Fruit fly (Drosophila melanogaster) whole organism, embryonic: ENCODE measurements around the gene RpS25.

ENCODE experiments used
- ATbp ChIP-seq: fragments of 200-800 bp; sonication (Bioruptor generic); optimal IDR thresholded peaks from 2 replicates; lab custom pipeline; 2017; ENCODE audit warnings: missing biosample characterization, mild to moderate bottlenecking, missing genetic modification characterization, missing genetic modification reagents
- Atf-2 ChIP-seq: fragments of 200-800 bp; sonication (Bioruptor generic); optimal IDR thresholded peaks from 2 replicates; lab custom pipeline; 2016; ENCODE audit warnings: missing biosample characterization, missing genetic modification characterization
- BtbVII ChIP-seq: fragments of 200-800 bp; sonication (Bioruptor generic); optimal IDR thresholded peaks from 3 replicates; lab custom pipeline; 2017; ENCODE audit warnings: missing biosample characterization, mild to moderate bottlenecking, missing genetic modification characterization
- Bteb2 ChIP-seq: fragments of 200-800 bp; sonication (Bioruptor generic); optimal IDR thresholded peaks from 2 replicates; lab custom pipeline; 2016; ENCODE audit warnings: missing biosample characterization, missing genetic modification characterization
- CG10654 ChIP-seq: fragments of 200-800 bp; sonication (Bioruptor generic); optimal IDR thresholded peaks from 2 replicates; lab custom pipeline; 2016; ENCODE audit warnings: missing biosample characterization, missing genetic modification characterization
- CG10979 ChIP-seq: fragments of 200-800 bp; sonication (Bioruptor generic); optimal IDR thresholded peaks from 2 replicates; lab custom pipeline; 2018; ENCODE audit warnings: missing biosample characterization, mild to moderate bottlenecking, missing genetic modification characterization, moderate library complexity
- CG11456 ChIP-seq: fragments of 200-800 bp; sonication (Bioruptor generic); IDR thresholded peaks from 3 replicates; pipeline ENCODE4 v1.3.6; 2022; ENCODE audit warnings: missing biosample characterization, missing genetic modification characterization
- CG11695 ChIP-seq: fragments of 200-800 bp; sonication (Bioruptor generic); IDR thresholded peaks from 3 replicates; pipeline ENCODE4 v1.3.6; 2022; ENCODE audit warnings: missing biosample characterization, missing genetic modification characterization
- CG12769 ChIP-seq: fragments of 200-800 bp; sonication (Bioruptor generic); optimal IDR thresholded peaks from 2 replicates; lab custom pipeline; 2019; ENCODE audit warnings: missing biosample characterization, mild to moderate bottlenecking, missing genetic modification characterization, moderate library complexity
- CG13296 ChIP-seq: fragments of 200-800 bp; sonication (Bioruptor generic); optimal IDR thresholded peaks from 3 replicates; lab custom pipeline; 2018; ENCODE audit warnings: missing biosample characterization, mild to moderate bottlenecking, missing genetic modification characterization
- CG16813 ChIP-seq: fragments of 200-800 bp; sonication (Bioruptor generic); IDR thresholded peaks from 3 replicates; pipeline ENCODE4 v1.3.6; 2022; ENCODE audit warnings: missing biosample characterization, missing genetic modification characterization; ENCODE audit not compliant: partially characterized antibody
- CG31441 ChIP-seq: fragments of 200-800 bp; sonication (Bioruptor generic); IDR thresholded peaks from 2 replicates; pipeline ENCODE4 v1.3.6; 2022; ENCODE audit warnings: missing biosample characterization, missing genetic modification characterization
- CG33213 ChIP-seq: fragments of 200-800 bp; sonication (Bioruptor generic); optimal IDR thresholded peaks from 3 replicates; lab custom pipeline; 2016; ENCODE audit warnings: missing biosample characterization, missing genetic modification characterization
- CG4404 ChIP-seq: fragments of 200-800 bp; sonication (Bioruptor generic); IDR thresholded peaks from 2 replicates; pipeline ENCODE4 v1.3.6; 2022; ENCODE audit warnings: missing biosample characterization, missing genetic modification characterization
- CG7839 ChIP-seq: fragments of 200-800 bp; sonication (Bioruptor generic); optimal IDR thresholded peaks from 3 replicates; lab custom pipeline; 2018; ENCODE audit warnings: missing biosample characterization, mild to moderate bottlenecking, missing genetic modification characterization, moderate library complexity
- CG7963 ChIP-seq: fragments of 200-800 bp; sonication (Bioruptor generic); IDR thresholded peaks from 3 replicates; pipeline ENCODE4 v1.3.6; 2022; ENCODE audit warnings: missing biosample characterization, missing genetic modification characterization; ENCODE audit not compliant: partially characterized antibody
- CG8478 ChIP-seq: fragments of >200 bp; optimal IDR thresholded peaks from 2 replicates; lab custom pipeline; 2018
- CG9932 ChIP-seq: fragments of 200-800 bp; sonication (Bioruptor generic); IDR thresholded peaks from 2 replicates; pipeline ENCODE4 v1.3.6; 2022; ENCODE audit warnings: missing biosample characterization, missing genetic modification characterization
- Dad ChIP-seq: fragments of 200-800 bp; sonication (Bioruptor generic); optimal IDR thresholded peaks from 3 replicates; lab custom pipeline; 2016; ENCODE audit warnings: missing biosample characterization, missing genetic modification characterization
- Dll ChIP-seq: fragments of 200-800 bp; sonication (Bioruptor generic); IDR thresholded peaks from 4 replicates; pipeline ENCODE4 v1.3.6; 2022; ENCODE audit warnings: missing biosample characterization, missing genetic modification characterization; ENCODE audit not compliant: partially characterized antibody
- Doc3 ChIP-seq: fragments of 200-800 bp; sonication (Bioruptor generic); IDR thresholded peaks from 3 replicates; pipeline ENCODE4 v1.3.6; 2022; ENCODE audit warnings: missing biosample characterization, missing genetic modification characterization; ENCODE audit not compliant: partially characterized antibody
- Eip74EF ChIP-seq, 2 experiments: fragments of 200-800 bp in 1 of 2; fragments of >200 bp in 1 of 2; sonication (Bioruptor generic) in 1 of 2; optimal IDR thresholded peaks; 2 replicates each; lab custom pipeline; 2017 to 2019; ENCODE audit warnings: missing biosample characterization in 2 of 2, missing genetic modification characterization in 2 of 2, mild to moderate bottlenecking in 1 of 2, moderate library complexity in 1 of 2
- Ets65A ChIP-seq: fragments of 200-800 bp; sonication (Bioruptor generic); peaks from one replicate; lab custom pipeline; 2016; ENCODE audit warnings: missing biosample characterization, missing genetic modification characterization
- HLH3B ChIP-seq: fragments of 200-800 bp; sonication (Bioruptor generic); IDR thresholded peaks from 2 replicates; pipeline ENCODE4 v1.3.6; 2022; ENCODE audit warnings: missing biosample characterization, missing genetic modification characterization
- HmgZ ChIP-seq: fragments of 200-800 bp; sonication (Bioruptor generic); optimal IDR thresholded peaks from 2 replicates; lab custom pipeline; 2018; ENCODE audit warnings: missing biosample characterization, mild to moderate bottlenecking, missing genetic modification characterization
- Mad ChIP-seq: fragments of 200-800 bp; sonication (Bioruptor generic); optimal IDR thresholded peaks from 2 replicates; lab custom pipeline; 2016; ENCODE audit warnings: missing biosample characterization, missing genetic modification characterization
- NK7.1 ChIP-seq: fragments of 200-800 bp; sonication (Bioruptor generic); optimal IDR thresholded peaks from 3 replicates; lab custom pipeline; 2016; ENCODE audit warnings: missing biosample characterization, missing genetic modification characterization
- Nf-YC ChIP-seq: fragments of 200-800 bp; optimal IDR thresholded peaks from 3 replicates; lab custom pipeline; 2019; ENCODE audit warnings: missing biosample characterization, mild to moderate bottlenecking, missing genetic modification characterization, moderate library complexity
- Oaz ChIP-seq: fragments of 200-800 bp; sonication (Bioruptor generic); IDR thresholded peaks from 2 replicates; pipeline ENCODE4 v1.3.6; 2022; ENCODE audit warnings: missing biosample characterization, missing genetic modification characterization
- Opbp ChIP-seq: fragments of 200-800 bp; sonication (Bioruptor generic); IDR thresholded peaks from 3 replicates; pipeline ENCODE4 v1.3.6; 2022; ENCODE audit warnings: missing biosample characterization, missing genetic modification characterization; ENCODE audit not compliant: partially characterized antibody
- Sry-δ ChIP-seq: fragments of 200-800 bp; sonication (Bioruptor generic); optimal IDR thresholded peaks from 2 replicates; lab custom pipeline; 2016; ENCODE audit warnings: missing biosample characterization, missing genetic modification characterization
- TFAM ChIP-seq: fragments of 200-800 bp; sonication (Bioruptor generic); optimal IDR thresholded peaks from 2 replicates; lab custom pipeline; 2017; ENCODE audit warnings: missing biosample characterization, missing genetic modification characterization, inconsistent platforms
- Xbp1 ChIP-seq: fragments of 200-800 bp; sonication (Bioruptor generic); optimal IDR thresholded peaks from 3 replicates; lab custom pipeline; 2016; ENCODE audit warnings: missing biosample characterization, mild to moderate bottlenecking, missing genetic modification characterization
- bab2 ChIP-seq: fragments of 200-800 bp; sonication (Bioruptor generic); optimal IDR thresholded peaks from 2 replicates; lab custom pipeline; 2016; ENCODE audit warnings: missing biosample characterization, missing genetic modification characterization
- exex ChIP-seq: fragments of 200-800 bp; sonication (Bioruptor generic); optimal IDR thresholded peaks from 4 replicates; lab custom pipeline; 2018; ENCODE audit warnings: missing biosample characterization, mild to moderate bottlenecking, missing genetic modification characterization, moderate library complexity
- gcm2 ChIP-seq: fragments of 200-800 bp; sonication (Bioruptor generic); optimal IDR thresholded peaks from 2 replicates; lab custom pipeline; 2016; ENCODE audit warnings: missing biosample characterization, missing genetic modification characterization
- gem ChIP-seq: fragments of 200-800 bp; sonication (Bioruptor generic); optimal IDR thresholded peaks from 2 replicates; lab custom pipeline; 2019; ENCODE audit warnings: missing biosample characterization, mild to moderate bottlenecking, missing genetic modification characterization, moderate library complexity
- grau ChIP-seq: fragments of 200-800 bp; optimal IDR thresholded peaks from 3 replicates; lab custom pipeline; 2019; ENCODE audit warnings: missing biosample characterization, mild to moderate bottlenecking, missing genetic modification characterization, moderate library complexity
- hb ChIP-seq: fragments of 200-800 bp; sonication (Bioruptor generic); IDR thresholded peaks from 3 replicates; pipeline ENCODE4 v1.3.6; 2022; ENCODE audit warnings: missing biosample characterization, missing genetic modification characterization; ENCODE audit not compliant: partially characterized antibody
- lab ChIP-seq: fragments of 200-800 bp; sonication (Bioruptor generic); optimal IDR thresholded peaks from 3 replicates; lab custom pipeline; 2017; ENCODE audit warnings: missing biosample characterization, missing genetic modification characterization, mild to moderate bottlenecking, moderate library complexity, missing genetic modification reagents
- prd ChIP-seq, 3 experiments: fragments of >200 bp in 2 of 3; fragments of 200-800 bp in 1 of 3; sonication (Bioruptor generic) in 1 of 3; optimal IDR thresholded peaks in 2 of 3; IDR thresholded peaks in 1 of 3; 2 replicates in 2 of 3; 3 replicates in 1 of 3; pipeline versions ENCODE4 v1.3.6 to Lab custom; 2017 to 2022; ENCODE audit warnings: missing biosample characterization in 1 of 3, missing genetic modification characterization in 1 of 3
- pum ChIP-seq: fragments of 200-800 bp; sonication (Bioruptor generic); optimal IDR thresholded peaks from 2 replicates; lab custom pipeline; 2016; ENCODE audit warnings: missing biosample characterization, missing genetic modification characterization
- salm ChIP-seq: fragments of 200-800 bp; sonication (Bioruptor generic); optimal IDR thresholded peaks from 2 replicates; lab custom pipeline; 2018; ENCODE audit warnings: missing biosample characterization, mild to moderate bottlenecking, missing genetic modification characterization
- sug ChIP-seq: fragments of 200-800 bp; optimal IDR thresholded peaks from 2 replicates; lab custom pipeline; 2019; ENCODE audit warnings: missing biosample characterization, mild to moderate bottlenecking, missing genetic modification characterization, moderate library complexity
- tgo ChIP-seq: fragments of 200-800 bp; sonication (Bioruptor generic); IDR thresholded peaks from 3 replicates; pipeline ENCODE4 v1.3.6; 2022; ENCODE audit warnings: missing biosample characterization, missing genetic modification characterization
- tll ChIP-seq, 2 experiments: fragments of 200-800 bp in 1 of 2; fragments of >200 bp in 1 of 2; sonication (Bioruptor generic) in 1 of 2; optimal IDR thresholded peaks; 2 replicates each; lab custom pipeline; 2017 to 2019; ENCODE audit warnings: missing biosample characterization in 2 of 2, missing genetic modification characterization in 2 of 2, mild to moderate bottlenecking in 1 of 2, moderate library complexity in 1 of 2
- toy ChIP-seq: fragments of 200-800 bp; sonication (Bioruptor generic); IDR thresholded peaks from 2 replicates; pipeline ENCODE4 v1.3.6; 2022; ENCODE audit warnings: missing biosample characterization, missing genetic modification characterization
- zen ChIP-seq: fragments of 200-800 bp; sonication (Bioruptor generic); optimal IDR thresholded peaks from 3 replicates; lab custom pipeline; 2018; ENCODE audit warnings: missing biosample characterization, mild to moderate bottlenecking, missing genetic modification characterization, moderate library complexity
- zf30C ChIP-seq: fragments of 200-800 bp; sonication (Bioruptor generic); optimal IDR thresholded peaks from 3 replicates; lab custom pipeline; 2018; ENCODE audit warnings: missing biosample characterization, mild to moderate bottlenecking, missing genetic modification characterization

The RpS25 gene

DNA sequence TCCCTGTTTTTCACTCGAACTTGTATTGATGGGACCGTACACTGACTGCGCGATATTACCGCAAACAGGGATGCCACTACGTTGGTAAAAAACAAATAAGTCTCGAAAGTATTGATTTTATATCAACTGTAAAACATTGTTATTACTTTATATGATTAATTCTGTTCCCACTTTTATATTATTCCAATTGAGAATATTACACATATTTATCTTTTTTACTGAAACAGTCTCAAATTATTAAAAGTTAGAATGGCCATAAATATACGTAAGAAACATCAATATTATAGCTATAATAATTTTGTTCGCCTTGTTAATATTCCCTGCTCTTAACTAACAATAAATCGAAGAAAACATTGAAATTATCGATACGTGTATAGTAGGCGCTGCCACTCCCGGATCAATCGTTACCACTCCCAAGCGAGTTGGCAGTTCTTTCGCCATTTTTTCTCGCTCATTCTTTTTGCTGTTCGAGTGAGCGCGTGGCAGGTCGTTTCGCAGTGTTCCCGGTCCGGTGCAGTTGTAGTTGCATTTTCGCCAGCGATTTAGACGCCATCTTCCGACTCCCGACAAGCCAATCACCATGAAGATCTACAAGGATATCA, 6.2 kb downstream of the RpS25 start, which contains the start of the genes SdhC and Tctp (continued):
- TF ChIP-seq TFAM (GFP tag; lab: Kevin White, UChicago) (no peak), Opbp (no peak), CG12769 (peak; percentile 66), CG4404 (GFP tag; lab: Robert Waterston, UW) (no peak), Nf-YC (tag; lab: Kevin White, UChicago) (peak; percentile 70), lab (peak; percentile 41), CG33213 (peak; percentile 19), zen (tag; lab: Kevin White, UChicago) (peak; percentile 70), Dad (GFP tag; lab: Kevin White, UChicago) (peak; percentile 9), CG10979 (tag; lab: Kevin White, UChicago) (peak; percentile 23), gem (tag; lab: Kevin White, UChicago) (peak; percentile 62), Dll (GFP tag; lab: Robert Waterston, UW) (peak; percentile 61; the same call in 3 of the 4 replicates), pum (GFP tag; lab: Kevin White, UChicago) (no peak), toy (no peak), CG16813 (GFP tag; lab: Robert Waterston, UW) (peak; percentile 20; the same call in 1 of the 3 replicates), salm (tag; lab: Kevin White, UChicago) (no peak), Bteb2 (GFP tag; lab: Kevin White, UChicago) (peak; percentile 46), ATbp (GFP tag; lab: Kevin White, UChicago) (no peak), Doc3 (GFP tag; lab: Robert Waterston, UW) (peak; percentile 57; the same call in 2 of the 3 replicates), HmgZ (tag; lab: Kevin White, UChicago) (peak; percentile 40), Ets65A (peak; percentile 88), BtbVII (GFP tag; lab: Kevin White, UChicago) (no peak), bab2 (GFP tag; lab: Kevin White, UChicago) (peak; percentile 18), grau (tag; lab: Kevin White, UChicago) (peak; percentile 61), CG8478 (no peak), CG31441 (GFP tag; lab: Robert Waterston, UW) (peak; percentile 59; the same call in 1 of the 2 replicates), NK7.1 (GFP tag; lab: Kevin White, UChicago) (no peak), exex (tag; lab: Kevin White, UChicago) (peak; percentile 23), CG11456 (GFP tag; lab: Robert Waterston, UW) (peak; percentile 23; the same call in 2 of the 3 replicates), Mad (GFP tag; lab: Kevin White, UChicago) (peak; percentile 20), CG11695 (GFP tag; lab: Robert Waterston, UW) (no peak), gcm2 (GFP tag; lab: Kevin White, UChicago) (no peak), HLH3B (no peak), CG7839 (tag; lab: Kevin White, UChicago) (peak; percentile 23), Sry-δ (GFP tag; lab: Kevin White, UChicago) (peak; percentile 72), tll (GFP tag; optimal IDR thresholded peaks at IDR 0.05; lab: Kevin White, UChicago) (no peak), Xbp1 (GFP tag; lab: Kevin White, UChicago) (peak; percentile 61), Eip74EF (GFP tag; optimal IDR thresholded peaks at IDR 0.05; lab: Kevin White, UChicago) (peak in 1 of 2 experiments; percentile 35), prd (optimal IDR thresholded peaks at IDR 0.05; lab: Kevin White, UChicago) (no peak), prd (GFP tag; IDR thresholded peaks at IDR 0.05; lab: Robert Waterston, UW) (no peak), tgo (GFP tag; lab: Robert Waterston, UW) (no peak), CG9932 (GFP tag; lab: Robert Waterston, UW) (peak; percentile 42; the same call in 1 of the 2 replicates), Atf-2 (GFP tag; lab: Kevin White, UChicago) (peak; percentile 6), Oaz (no peak), sug (peak; percentile 54), CG13296 (GFP tag; lab: Kevin White, UChicago) (peak; percentile 58), zf30C (GFP tag; lab: Kevin White, UChicago) (no peak), hb (GFP tag; lab: Robert Waterston, UW) (no peak), CG7963 (GFP tag; lab: Robert Waterston, UW) (no peak), CG10654 (GFP tag; lab: Kevin White, UChicago) (peak; percentile 15)
